Worm (Caenorhabditis elegans) whole organism, young adult: Measurements from ENCODE around the gene Y116A8C.463.

ENCODE experiments used
- B0019.2 ChIP-seq: fragments of 200-800 bp; sonication (Bioruptor generic); conservative IDR thresholded peaks from 2 replicates; pipeline ENCODE4 v1.3.6; 2022; ENCODE audit warnings: missing genetic modification reagents, missing genetic modification characterization, missing compliant biosample characterization
- C06A6.2 ChIP-seq: fragments of 200-800 bp; sonication (Bioruptor generic); conservative IDR thresholded peaks from 2 replicates; pipeline ENCODE4 v1.3.6; 2022; ENCODE audit warnings: missing genetic modification characterization, missing compliant biosample characterization
- lag-1 ChIP-seq: fragments of 200-800 bp; sonication (Bioruptor generic); IDR thresholded peaks from 2 replicates; pipeline ENCODE4 v1.3.6; 2022; ENCODE audit warnings: missing genetic modification reagents, missing genetic modification characterization, missing compliant biosample characterization
- nfyb-1 ChIP-seq: fragments of 200-800 bp; sonication (Bioruptor generic); IDR thresholded peaks from 2 replicates; pipeline ENCODE4 v1.3.6; 2022; ENCODE audit warnings: missing genetic modification reagents, missing genetic modification characterization, missing compliant biosample characterization
- nhr-90 ChIP-seq: sonication (generic microtip); optimal IDR thresholded peaks from 2 replicates; lab custom pipeline; 2016; ENCODE audit warnings: missing genotype, mild to moderate bottlenecking, missing genetic modification characterization, missing compliant biosample characterization
- unc-62 ChIP-seq: fragments of 150-350 bp; optimal IDR thresholded peaks from 2 replicates; lab custom pipeline; 2014; ENCODE audit warnings: missing biosample characterization, missing genetic modification reagents, missing genetic modification characterization
- ztf-25 ChIP-seq: fragments of 200-800 bp; sonication (Bioruptor generic); IDR thresholded peaks from 2 replicates; pipeline ENCODE4 v1.3.6; 2022; ENCODE audit warnings: missing genetic modification reagents, missing genetic modification characterization, missing compliant biosample characterization

- TF ChIP-seq C06A6.2 (GFP tag; lab: Robert Waterston, UW) (no peak), nfyb-1 (no peak), unc-62 (GFP tag; lab: Kevin White, UChicago) (no peak), nhr-90 (tag; lab: Kevin White, UChicago) (no peak), B0019.2 (no peak), lag-1 (no peak), ztf-25 (GFP tag; lab: Robert Waterston, UW) (no peak)
Measured at ce11 chrIV:16888580-16888979, 30.9 kb upstream of the Y116A8C.463 start.
